Worm (Caenorhabditis elegans): ENCODE measurements around the gene srsx-24.

DNA sequence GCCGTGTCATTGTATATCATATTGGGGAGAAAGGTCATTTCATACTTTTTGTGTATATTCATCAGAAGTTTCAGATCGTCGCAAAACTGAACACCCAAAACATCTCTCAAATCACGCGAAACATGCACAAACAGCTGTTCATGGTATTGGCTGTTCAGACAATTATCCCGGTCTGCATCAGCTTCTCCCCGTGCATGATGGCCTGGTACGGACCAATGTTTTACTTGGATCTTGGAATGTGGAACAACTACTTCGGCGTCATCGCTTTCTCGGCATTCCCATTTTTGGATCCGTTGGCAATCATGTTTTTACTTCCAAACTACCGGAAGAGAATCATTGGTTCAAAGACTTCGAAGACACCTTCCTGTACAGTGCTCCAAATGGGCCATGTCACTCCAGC is 24.2 kb upstream of the srsx-24 start:
- TF ChIP-seq fkh-10 (GFP tag; optimal IDR thresholded peaks at IDR 0.05) (no peak), hlh-8 (tag; optimal IDR thresholded peaks at IDR 0.05) (no peak), zip-5 (tag; optimal IDR thresholded peaks at IDR 0.05) (no peak), sox-2 (GFP tag; IDR thresholded peaks at IDR 0.05) (no peak), Y22D7AL.16 (tag; optimal IDR thresholded peaks at IDR 0.05) (no peak), unc-3 (GFP tag; conservative IDR thresholded peaks at IDR 0.05) (no peak), unc-3 (tag; optimal IDR thresholded peaks at IDR 0.05) (no peak), pax-1 (tag; optimal IDR thresholded peaks at IDR 0.05) (no peak), nfya-1 (tag; optimal IDR thresholded peaks at IDR 0.05) (no peak), madf-2 (tag; optimal IDR thresholded peaks at IDR 0.05) (no peak), dve-1 (tag; optimal IDR thresholded peaks at IDR 0.05) (no peak), ahr-1 (tag; optimal IDR thresholded peaks at IDR 0.05) (no peak), fax-1 (tag; optimal IDR thresholded peaks at IDR 0.05) (no peak), ama-1 (optimal IDR thresholded peaks at IDR 0.05) (no peak)
